Fruit fly (Drosophila melanogaster) whole organism, prepupa: ENCODE data around the gene Shab.

Source experiments
- CG11294 ChIP-seq: fragments of 200-800 bp; sonication (Bioruptor generic); IDR thresholded peaks from 2 replicates; pipeline ENCODE4 v1.3.6; 2022; ENCODE audit warnings: missing biosample characterization, missing genetic modification characterization
- CG11762 ChIP-seq: fragments of 200-800 bp; sonication (Bioruptor generic); optimal IDR thresholded peaks from 3 replicates; lab custom pipeline; 2016; ENCODE audit warnings: missing biosample characterization, missing genetic modification characterization; ENCODE audit not compliant: insufficient read depth
- CG11902 ChIP-seq: fragments of 200-800 bp; sonication (Bioruptor generic); optimal IDR thresholded peaks from 3 replicates; lab custom pipeline; 2016; ENCODE audit warnings: missing biosample characterization, missing genetic modification characterization
- CG15336 ChIP-seq: fragments of 200-800 bp; sonication (Bioruptor generic); IDR thresholded peaks from 2 replicates; pipeline ENCODE4 v1.3.6; 2022; ENCODE audit warnings: missing biosample characterization, missing genetic modification characterization
- CG1621 ChIP-seq: fragments of 200-800 bp; sonication (Bioruptor generic); optimal IDR thresholded peaks from 3 replicates; lab custom pipeline; 2018; ENCODE audit warnings: missing biosample characterization, mild to moderate bottlenecking, missing genetic modification characterization
- CG16779 ChIP-seq: fragments of 200-800 bp; sonication (Bioruptor generic); optimal IDR thresholded peaks from 3 replicates; lab custom pipeline; 2017; ENCODE audit warnings: missing biosample characterization, mild to moderate bottlenecking, missing genetic modification characterization
- CG3032 ChIP-seq: fragments of 200-800 bp; optimal IDR thresholded peaks from 2 replicates; lab custom pipeline; 2019; ENCODE audit warnings: missing biosample characterization, mild to moderate bottlenecking, missing genetic modification characterization, moderate library complexity
- CG34406 ChIP-seq: fragments of 200-800 bp; sonication (Bioruptor generic); optimal IDR thresholded peaks from 3 replicates; lab custom pipeline; 2016; ENCODE audit warnings: missing biosample characterization, missing genetic modification characterization
- CG6276 ChIP-seq: fragments of 200-800 bp; sonication (Bioruptor generic); optimal IDR thresholded peaks from 2 replicates; lab custom pipeline; 2017; ENCODE audit warnings: missing biosample characterization, mild to moderate bottlenecking, missing genetic modification characterization
- CG6808 ChIP-seq: fragments of 200-800 bp; sonication (Bioruptor generic); optimal IDR thresholded peaks from 3 replicates; lab custom pipeline; 2017; ENCODE audit warnings: missing biosample characterization, missing genetic modification characterization, mild to moderate bottlenecking, moderate library complexity, missing genetic modification reagents
- CG6854 ChIP-seq: fragments of 200-800 bp; sonication (Bioruptor generic); optimal IDR thresholded peaks from 2 replicates; lab custom pipeline; 2017; ENCODE audit warnings: missing biosample characterization, mild to moderate bottlenecking, missing genetic modification characterization
- CG7368 ChIP-seq: fragments of 200-800 bp; sonication (Bioruptor generic); optimal IDR thresholded peaks from 3 replicates; lab custom pipeline; 2016; ENCODE audit warnings: missing biosample characterization, missing genetic modification characterization
- CG8119 ChIP-seq: fragments of 200-800 bp; sonication (Bioruptor generic); IDR thresholded peaks from 3 replicates; pipeline ENCODE4 v1.3.6; 2022; ENCODE audit warnings: missing biosample characterization, missing genetic modification characterization
- CG8319 ChIP-seq: fragments of 200-800 bp; sonication (Bioruptor generic); optimal IDR thresholded peaks from 3 replicates; lab custom pipeline; 2016; ENCODE audit warnings: missing biosample characterization, missing genetic modification characterization
- CG8632 ChIP-seq: fragments of 200-800 bp; sonication (Bioruptor generic); optimal IDR thresholded peaks from 3 replicates; lab custom pipeline; 2016; ENCODE audit warnings: missing biosample characterization, missing genetic modification characterization
- CG9139 ChIP-seq: fragments of 200-800 bp; sonication (Bioruptor generic); optimal IDR thresholded peaks from 3 replicates; lab custom pipeline; 2017; ENCODE audit warnings: missing biosample characterization, mild to moderate bottlenecking, missing genetic modification characterization
- Eip78C ChIP-seq: fragments of 200-800 bp; sonication (Bioruptor generic); peaks from one replicate; lab custom pipeline; 2016; ENCODE audit warnings: missing biosample characterization, missing genetic modification characterization
- Eip93F ChIP-seq: fragments of 200-800 bp; sonication (Bioruptor generic); optimal IDR thresholded peaks from 2 replicates; lab custom pipeline; 2016; ENCODE audit warnings: missing biosample characterization, mild to moderate bottlenecking, missing genetic modification characterization
- Ets21C ChIP-seq: fragments of 200-800 bp; sonication (Bioruptor generic); optimal IDR thresholded peaks from 3 replicates; lab custom pipeline; 2016; ENCODE audit warnings: missing biosample characterization, missing genetic modification characterization
- Gug ChIP-seq: fragments of 200-800 bp; sonication (Bioruptor generic); IDR thresholded peaks from 2 replicates; pipeline ENCODE4 v1.3.6; 2022; ENCODE audit warnings: missing biosample characterization, missing genetic modification characterization
- Hr39 ChIP-seq: fragments of 200-800 bp; sonication (Bioruptor generic); optimal IDR thresholded peaks from 2 replicates; lab custom pipeline; 2016; ENCODE audit warnings: missing biosample characterization, missing genetic modification characterization
- Hr4 ChIP-seq: fragments of 200-800 bp; sonication (Bioruptor generic); optimal IDR thresholded peaks from 3 replicates; lab custom pipeline; 2016; ENCODE audit warnings: missing biosample characterization, missing genetic modification characterization
- Lpt ChIP-seq: fragments of 200-800 bp; sonication (Bioruptor generic); optimal IDR thresholded peaks from 3 replicates; lab custom pipeline; 2016; ENCODE audit warnings: missing biosample characterization, missing genetic modification characterization
- OdsH ChIP-seq: fragments of 200-800 bp; sonication (Bioruptor generic); optimal IDR thresholded peaks from 3 replicates; lab custom pipeline; 2016; ENCODE audit warnings: missing biosample characterization, missing genetic modification characterization
- Smox ChIP-seq: fragments of 200-800 bp; sonication (Bioruptor generic); optimal IDR thresholded peaks from 3 replicates; lab custom pipeline; 2016; ENCODE audit warnings: missing biosample characterization, missing genetic modification characterization
- Sox102F ChIP-seq: fragments of 200-800 bp; sonication (Bioruptor generic); optimal IDR thresholded peaks from 2 replicates; lab custom pipeline; 2016; ENCODE audit warnings: missing biosample characterization, mild to moderate bottlenecking, missing genetic modification characterization
- Sox14 ChIP-seq: fragments of 200-800 bp; sonication (Bioruptor generic); optimal IDR thresholded peaks from 3 replicates; lab custom pipeline; 2016; ENCODE audit warnings: missing biosample characterization, missing genetic modification characterization
- acj6 ChIP-seq: fragments of 200-800 bp; sonication (Bioruptor generic); optimal IDR thresholded peaks from 3 replicates; lab custom pipeline; 2016; ENCODE audit warnings: missing biosample characterization, missing genetic modification characterization
- cyc ChIP-seq: fragments of 200-800 bp; sonication (Bioruptor generic); optimal IDR thresholded peaks from 3 replicates; lab custom pipeline; 2016; ENCODE audit warnings: missing biosample characterization, missing genetic modification characterization
- eg ChIP-seq: fragments of 200-800 bp; sonication (Bioruptor generic); IDR thresholded peaks from 3 replicates; pipeline ENCODE4 v1.3.6; 2022; ENCODE audit warnings: missing biosample characterization, missing genetic modification characterization
- esn ChIP-seq: fragments of 200-800 bp; sonication (Bioruptor generic); optimal IDR thresholded peaks from 2 replicates; lab custom pipeline; 2016; ENCODE audit warnings: missing biosample characterization, mild to moderate bottlenecking, missing genetic modification characterization, moderate library complexity
- fd59A ChIP-seq: fragments of 200-800 bp; sonication (Bioruptor generic); optimal IDR thresholded peaks from 2 replicates; lab custom pipeline; 2017; ENCODE audit warnings: missing biosample characterization, mild to moderate bottlenecking, missing genetic modification characterization, missing genetic modification reagents
- fkh ChIP-seq: fragments of 200-800 bp; sonication (Bioruptor generic); optimal IDR thresholded peaks from 3 replicates; lab custom pipeline; 2017; ENCODE audit warnings: missing biosample characterization, mild to moderate bottlenecking, missing genetic modification characterization, moderate library complexity
- lz ChIP-seq: fragments of 200-800 bp; sonication (Bioruptor generic); optimal IDR thresholded peaks from 3 replicates; lab custom pipeline; 2016; ENCODE audit warnings: missing biosample characterization, missing genetic modification characterization
- pdm3 ChIP-seq: fragments of 200-800 bp; sonication (Bioruptor generic); optimal IDR thresholded peaks from 3 replicates; lab custom pipeline; 2016; ENCODE audit warnings: missing biosample characterization, missing genetic modification characterization
- salr ChIP-seq, 2 experiments: fragments of 200-800 bp; sonication (Bioruptor generic); optimal IDR thresholded peaks; 3 replicates each; lab custom pipeline; 2016 to 2018; ENCODE audit warnings: missing biosample characterization in 2 of 2, missing genetic modification characterization in 2 of 2, mild to moderate bottlenecking in 1 of 2
- ss ChIP-seq, 2 experiments: fragments of 200-800 bp; sonication (Bioruptor generic); optimal IDR thresholded peaks; 2 replicates in 1 of 2; 3 replicates in 1 of 2; lab custom pipeline; 2017 to 2018; ENCODE audit warnings: mild to moderate bottlenecking in 2 of 2, missing biosample characterization in 2 of 2, missing genetic modification characterization in 2 of 2, moderate library complexity in 1 of 2
- svp ChIP-seq: fragments of 200-800 bp; sonication (Bioruptor generic); peaks from one replicate; lab custom pipeline; 2016; ENCODE audit warnings: missing biosample characterization, missing genetic modification characterization
- topi ChIP-seq: fragments of 200-800 bp; sonication (Bioruptor generic); optimal IDR thresholded peaks from 3 replicates; lab custom pipeline; 2016; ENCODE audit warnings: missing biosample characterization, missing genetic modification characterization
- vri ChIP-seq: fragments of 200-800 bp; sonication (Bioruptor generic); optimal IDR thresholded peaks from 3 replicates; lab custom pipeline; 2016; ENCODE audit warnings: missing biosample characterization, mild to moderate bottlenecking, missing genetic modification characterization

The Shab gene

dm6 chr3L:2884404-2884803 lies 10.4 kb upstream of the Shab start (continued):
- peak; percentile 33 for TF ChIP-seq cyc (GFP tag; lab: Kevin White, UChicago)
- TF ChIP-seq salr (GFP tag; optimal IDR thresholded peaks at IDR 0.05; lab: Kevin White, UChicago): no peak
- TF ChIP-seq esn: peak; percentile 10
- TF ChIP-seq eg: no peak
- TF ChIP-seq CG16779: no peak
- no peak for TF ChIP-seq CG15336 (GFP tag; lab: Robert Waterston, UW)
- TF ChIP-seq Sox14 (GFP tag; lab: Kevin White, UChicago): no peak
- no peak for TF ChIP-seq fkh (GFP tag; lab: Kevin White, UChicago)
- TF ChIP-seq Eip93F (GFP tag; lab: Kevin White, UChicago): no peak
- TF ChIP-seq CG11902 (GFP tag; lab: Kevin White, UChicago): no peak
- TF ChIP-seq Hr4 (GFP tag; lab: Kevin White, UChicago): no peak
- TF ChIP-seq CG6276 (GFP tag; lab: Kevin White, UChicago): no peak
- TF ChIP-seq topi: peak; percentile 45
- no peak for TF ChIP-seq Lpt
- peak; percentile 72 for TF ChIP-seq Eip78C (GFP tag; lab: Kevin White, UChicago)
- TF ChIP-seq lz: no peak
- no peak for TF ChIP-seq CG8632 (GFP tag; lab: Kevin White, UChicago)
- no peak for TF ChIP-seq CG6854 (GFP tag; lab: Kevin White, UChicago)
- TF ChIP-seq Ets21C (GFP tag; lab: Kevin White, UChicago): no peak
- peak; percentile 3 for TF ChIP-seq Hr39 (GFP tag; lab: Kevin White, UChicago)
- peak; percentile 19 for TF ChIP-seq Sox102F (GFP tag; lab: Kevin White, UChicago)
- TF ChIP-seq acj6: no peak
- no peak for TF ChIP-seq CG9139 (GFP tag; lab: Kevin White, UChicago)
- no peak for TF ChIP-seq fd59A (GFP tag; lab: Kevin White, UChicago)
- TF ChIP-seq Smox (GFP tag; lab: Kevin White, UChicago): peak; percentile 53
- no peak for TF ChIP-seq Gug (GFP tag; lab: Robert Waterston, UW)
- peak; percentile 3 for TF ChIP-seq CG3032 (tag; lab: Kevin White, UChicago)
- TF ChIP-seq CG6808: no peak
- no peak for TF ChIP-seq CG11294 (GFP tag; lab: Robert Waterston, UW)
- TF ChIP-seq ss (GFP tag; optimal IDR thresholded peaks at IDR 0.05; lab: Kevin White, UChicago): no peak
- peak; percentile 7 for TF ChIP-seq OdsH (GFP tag; lab: Kevin White, UChicago)
- no peak for TF ChIP-seq vri (GFP tag; lab: Kevin White, UChicago)
- TF ChIP-seq pdm3: peak; percentile 0
- no peak for TF ChIP-seq CG8319

- no peak for TF ChIP-seq Lpt
- TF ChIP-seq CG15336 (GFP tag; lab: Robert Waterston, UW): no peak
- no peak for TF ChIP-seq svp (GFP tag; lab: Kevin White, UChicago)
- no peak for TF ChIP-seq CG34406 (GFP tag; lab: Kevin White, UChicago)
- no peak for TF ChIP-seq cyc (GFP tag; lab: Kevin White, UChicago)
- TF ChIP-seq OdsH (GFP tag; lab: Kevin White, UChicago): no peak
- no peak for TF ChIP-seq CG11762 (GFP tag; lab: Kevin White, UChicago)
- no peak for TF ChIP-seq eg
- no peak for TF ChIP-seq Smox (GFP tag; lab: Kevin White, UChicago)
- no peak for TF ChIP-seq CG1621 (tag; lab: Kevin White, UChicago)
- TF ChIP-seq lz: no peak
- no peak for TF ChIP-seq CG8119 (GFP tag; lab: Robert Waterston, UW)
- TF ChIP-seq, all 60 proteins: peak for 0
Measured at dm6 chr3L:2885568-2885967, 9.2 kb upstream of the Shab start.

dm6 chr3L:2887399-2887798 lies 7.4 kb upstream of the Shab start:
- TF ChIP-seq CG1621 (tag; lab: Kevin White, UChicago): no peak
- no peak for TF ChIP-seq CG7368 (GFP tag; lab: Kevin White, UChicago)
